Fruit fly (Drosophila melanogaster) whole organism, embryonic: ENCODE measurements around the gene mh.
A peak's percentile ranks its signal among the peaks of the same experiment; 100 is the strongest.

Source experiments
- Adf1 ChIP-seq: fragments of 200-800 bp; sonication (Bioruptor generic); IDR thresholded peaks from 2 replicates; pipeline ENCODE4 v1.3.6; 2022; ENCODE audit warnings: missing biosample characterization, missing genetic modification characterization
- CG10209 ChIP-seq: fragments of 200-800 bp; sonication (Bioruptor generic); optimal IDR thresholded peaks from 3 replicates; lab custom pipeline; 2017; ENCODE audit warnings: missing biosample characterization, mild to moderate bottlenecking, missing genetic modification characterization, missing genetic modification reagents
- CG10274 ChIP-seq: fragments of 200-800 bp; sonication (Bioruptor generic); optimal IDR thresholded peaks from 3 replicates; lab custom pipeline; 2017; ENCODE audit warnings: missing biosample characterization, mild to moderate bottlenecking, missing genetic modification characterization
- CG11696 ChIP-seq: fragments of 200-800 bp; sonication (Bioruptor generic); IDR thresholded peaks from 2 replicates; pipeline ENCODE4 v1.3.6; 2022; ENCODE audit warnings: missing biosample characterization, missing genetic modification characterization
- CG13287 ChIP-seq: fragments of 200-800 bp; sonication (Bioruptor generic); IDR thresholded peaks from 2 replicates; pipeline ENCODE4 v1.3.6; 2022; ENCODE audit warnings: missing biosample characterization, missing genetic modification characterization; ENCODE audit not compliant: partially characterized antibody
- CG14860 ChIP-seq: fragments of 200-800 bp; sonication (Bioruptor generic); IDR thresholded peaks from 3 replicates; pipeline ENCODE4 v1.3.6; 2022; ENCODE audit warnings: missing biosample characterization, missing genetic modification characterization; ENCODE audit not compliant: partially characterized antibody
- CG15479 ChIP-seq: fragments of 200-800 bp; sonication (Bioruptor generic); optimal IDR thresholded peaks from 3 replicates; lab custom pipeline; 2019; ENCODE audit warnings: missing biosample characterization, mild to moderate bottlenecking, missing genetic modification characterization, moderate library complexity
- CG15514 ChIP-seq: fragments of 200-800 bp; sonication (Bioruptor generic); optimal IDR thresholded peaks from 3 replicates; lab custom pipeline; 2017; ENCODE audit warnings: missing biosample characterization, missing genetic modification characterization, mild to moderate bottlenecking, moderate library complexity, missing genetic modification reagents
- CG15696 ChIP-seq: fragments of 200-800 bp; sonication (Bioruptor generic); optimal IDR thresholded peaks from 2 replicates; lab custom pipeline; 2019; ENCODE audit warnings: missing biosample characterization, mild to moderate bottlenecking, missing genetic modification characterization, moderate library complexity
- CG1832 ChIP-seq: fragments of 200-800 bp; sonication (Bioruptor generic); optimal IDR thresholded peaks from 2 replicates; lab custom pipeline; 2017; ENCODE audit warnings: missing biosample characterization, mild to moderate bottlenecking, missing genetic modification characterization, inconsistent platforms
- CG18764 ChIP-seq: fragments of 200-800 bp; sonication (Bioruptor generic); optimal IDR thresholded peaks from 3 replicates; lab custom pipeline; 2016; ENCODE audit warnings: missing biosample characterization, missing genetic modification characterization
- CG2199 ChIP-seq: fragments of 200-800 bp; sonication (Bioruptor generic); IDR thresholded peaks from 3 replicates; pipeline ENCODE4 v1.3.6; 2022; ENCODE audit warnings: missing biosample characterization, missing genetic modification characterization
- CG2712 ChIP-seq: fragments of 200-800 bp; optimal IDR thresholded peaks from 3 replicates; lab custom pipeline; 2019; ENCODE audit warnings: missing biosample characterization, mild to moderate bottlenecking, missing genetic modification characterization, moderate library complexity
- CG34224 ChIP-seq: fragments of 200-800 bp; sonication (Bioruptor generic); IDR thresholded peaks from 3 replicates; pipeline ENCODE4 v1.3.6; 2022; ENCODE audit warnings: missing biosample characterization, missing genetic modification characterization; ENCODE audit not compliant: partially characterized antibody
- CG3838 ChIP-seq: fragments of 200-800 bp; sonication (Bioruptor generic); optimal IDR thresholded peaks from 3 replicates; lab custom pipeline; 2016; ENCODE audit warnings: missing biosample characterization, missing genetic modification characterization
- CG4360 ChIP-seq: fragments of 200-800 bp; sonication (Bioruptor generic); IDR thresholded peaks from 2 replicates; pipeline ENCODE4 v1.3.6; 2022; ENCODE audit warnings: missing biosample characterization, missing genetic modification characterization
- CG6791 ChIP-seq: fragments of 200-800 bp; sonication (Bioruptor generic); IDR thresholded peaks from 3 replicates; pipeline ENCODE4 v1.3.6; 2022; ENCODE audit warnings: missing biosample characterization, missing genetic modification characterization; ENCODE audit not compliant: partially characterized antibody
- CG7963 ChIP-seq: fragments of 200-800 bp; sonication (Bioruptor generic); IDR thresholded peaks from 3 replicates; pipeline ENCODE4 v1.3.6; 2022; ENCODE audit warnings: missing biosample characterization, missing genetic modification characterization; ENCODE audit not compliant: partially characterized antibody
- CG8089 ChIP-seq: fragments of 200-800 bp; sonication (Bioruptor generic); optimal IDR thresholded peaks from 3 replicates; lab custom pipeline; 2016; ENCODE audit warnings: missing biosample characterization, missing genetic modification characterization
- Camta ChIP-seq: fragments of 200-800 bp; sonication (Bioruptor generic); optimal IDR thresholded peaks from 2 replicates; lab custom pipeline; 2016; ENCODE audit warnings: missing biosample characterization, missing genetic modification characterization
- E2f2 ChIP-seq: fragments of 200-800 bp; sonication (Bioruptor generic); IDR thresholded peaks from 2 replicates; pipeline ENCODE4 v1.3.6; 2022; ENCODE audit warnings: missing biosample characterization, missing genetic modification characterization
- Hand ChIP-seq: fragments of 200-800 bp; sonication (Bioruptor generic); optimal IDR thresholded peaks from 2 replicates; lab custom pipeline; 2017; ENCODE audit warnings: mild to moderate bottlenecking, missing biosample characterization, missing genetic modification reagents, missing genetic modification characterization
- MTF-1 ChIP-seq: fragments of 200-800 bp; sonication (Bioruptor generic); optimal IDR thresholded peaks from 2 replicates; lab custom pipeline; 2018; ENCODE audit warnings: missing biosample characterization, mild to moderate bottlenecking, missing genetic modification characterization, borderline replicate concordance
- Med ChIP-seq: fragments of 200-800 bp; sonication (Bioruptor generic); peaks from one replicate; lab custom pipeline; 2016; ENCODE audit warnings: missing biosample characterization, missing genetic modification characterization, mild to moderate bottlenecking, inconsistent platforms, moderate library complexity
- Pdp1 ChIP-seq, 2 experiments: fragments of 200-800 bp; sonication (Bioruptor generic); optimal IDR thresholded peaks; 3 replicates each; lab custom pipeline; 2016; ENCODE audit warnings: missing biosample characterization in 2 of 2, missing genetic modification characterization in 2 of 2, mild to moderate bottlenecking in 1 of 2, moderate library complexity in 1 of 2
- Ptx1 ChIP-seq: fragments of 200-800 bp; sonication (Bioruptor generic); IDR thresholded peaks from 2 replicates; pipeline ENCODE4 v1.3.6; 2022; ENCODE audit warnings: missing biosample characterization, missing genetic modification characterization
- Scr ChIP-seq: fragments of 200-800 bp; sonication (Bioruptor generic); IDR thresholded peaks from 2 replicates; pipeline ENCODE4 v1.3.6; 2022; ENCODE audit warnings: missing biosample characterization, missing genetic modification characterization; ENCODE audit not compliant: partially characterized antibody
- Trl ChIP-seq, 3 experiments: fragments of >200 bp in 2 of 3; fragments of 200-800 bp in 1 of 3; sonication (Bioruptor generic) in 1 of 3; optimal IDR thresholded peaks; 2 replicates in 1 of 3; 3 replicates in 2 of 3; lab custom pipeline; 2016 to 2017; ENCODE audit warnings: missing biosample characterization in 1 of 3, missing genetic modification characterization in 1 of 3
- Vsx1 ChIP-seq: fragments of 200-800 bp; sonication (Bioruptor generic); optimal IDR thresholded peaks from 2 replicates; lab custom pipeline; 2017; ENCODE audit warnings: missing biosample characterization, mild to moderate bottlenecking, missing genetic modification characterization, missing genetic modification reagents
- bbx ChIP-seq: fragments of 200-800 bp; sonication (Bioruptor generic); IDR thresholded peaks from 2 replicates; pipeline ENCODE4 v1.3.6; 2022; ENCODE audit warnings: missing biosample characterization, missing genetic modification characterization; ENCODE audit not compliant: partially characterized antibody
- cato ChIP-seq: fragments of 200-800 bp; sonication (Bioruptor generic); optimal IDR thresholded peaks from 2 replicates; lab custom pipeline; 2016; ENCODE audit warnings: missing biosample characterization, missing genetic modification characterization, borderline replicate concordance
- dmrt11E ChIP-seq: fragments of 200-800 bp; sonication (Bioruptor generic); optimal IDR thresholded peaks from 3 replicates; lab custom pipeline; 2018; ENCODE audit warnings: missing biosample characterization, mild to moderate bottlenecking, missing genetic modification characterization, moderate library complexity
- ken ChIP-seq: fragments of 200-800 bp; sonication (Bioruptor generic); IDR thresholded peaks from 3 replicates; pipeline ENCODE4 v1.3.6; 2022; ENCODE audit warnings: missing biosample characterization, missing genetic modification characterization
- nom ChIP-seq: fragments of 200-800 bp; sonication (Bioruptor generic); optimal IDR thresholded peaks from 2 replicates; lab custom pipeline; 2017; ENCODE audit warnings: missing biosample characterization, missing genetic modification characterization, mild to moderate bottlenecking, moderate library complexity, missing genetic modification reagents
- pnt ChIP-seq: fragments of 200-800 bp; sonication (Bioruptor generic); optimal IDR thresholded peaks from 3 replicates; lab custom pipeline; 2016; ENCODE audit warnings: missing biosample characterization, missing genetic modification characterization
- sr ChIP-seq: fragments of 200-800 bp; sonication (Bioruptor generic); IDR thresholded peaks from 3 replicates; pipeline ENCODE4 v1.3.6; 2022; ENCODE audit warnings: missing biosample characterization, missing genetic modification characterization
- zen2 ChIP-seq: fragments of 200-800 bp; sonication (Bioruptor generic); IDR thresholded peaks from 3 replicates; pipeline ENCODE4 v1.3.6; 2022; ENCODE audit warnings: missing biosample characterization, missing genetic modification characterization; ENCODE audit not compliant: partially characterized antibody

mh gene

DNA sequence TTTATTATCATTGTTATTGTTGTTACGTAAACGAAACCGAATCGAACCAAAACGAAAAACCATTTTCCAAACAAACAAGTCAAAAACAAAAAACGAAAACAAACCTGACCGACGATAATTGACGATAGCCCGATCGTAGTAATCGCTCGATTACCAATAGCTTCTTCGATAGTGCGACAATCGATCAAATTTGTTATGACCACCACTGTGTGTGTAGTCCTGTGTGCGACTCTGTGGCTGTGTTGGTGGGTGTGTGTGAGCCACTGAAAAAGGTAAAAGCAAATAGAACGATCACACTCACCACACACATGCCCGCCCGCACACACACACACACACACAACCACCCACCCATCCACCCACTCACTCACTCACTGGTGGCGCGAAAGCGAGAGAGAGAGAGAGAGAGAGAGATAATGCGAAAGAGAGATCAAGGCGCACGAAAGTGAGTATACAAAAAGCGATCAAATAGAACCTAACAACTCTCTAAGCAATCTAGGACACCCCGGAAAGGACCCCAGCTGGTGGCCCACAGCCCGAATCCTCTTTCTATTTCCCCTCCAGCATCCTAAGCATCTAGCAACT is 9.3 kb upstream of the mh start (continued):
- TF ChIP-seq CG1832 (GFP tag; lab: Kevin White, UChicago), result peak; percentile 60
- no peak for TF ChIP-seq CG8089
- TF ChIP-seq CG2712 (tag; lab: Kevin White, UChicago), result no peak
- peak; percentile 95 for TF ChIP-seq sr (GFP tag; lab: Robert Waterston, UW)
- no peak for TF ChIP-seq Ptx1
- TF ChIP-seq CG10274 (GFP tag; lab: Kevin White, UChicago), result no peak
- peak; percentile 62; the same call in 2 of the 3 replicates for TF ChIP-seq CG34224 (GFP tag; lab: Robert Waterston, UW)
- TF ChIP-seq zen2 (GFP tag; lab: Robert Waterston, UW), result no peak
- TF ChIP-seq CG6791 (GFP tag; lab: Robert Waterston, UW), result peak; percentile 70; the same call in 1 of the 3 replicates
- TF ChIP-seq MTF-1 (GFP tag; lab: Kevin White, UChicago), result no peak
- no peak for TF ChIP-seq CG3838 (GFP tag; lab: Kevin White, UChicago)
- peak; percentile 74 for TF ChIP-seq CG7963 (GFP tag; lab: Robert Waterston, UW)
- peak; percentile 56; the same call in 1 of the 3 replicates for TF ChIP-seq CG14860 (GFP tag; lab: Robert Waterston, UW)
- 0 out of 2 replicates have a peak, but pooled peaks have one; percentile 29 for TF ChIP-seq E2f2
- TF ChIP-seq bbx, result peak; percentile 76
- no peak for TF ChIP-seq CG10209
- TF ChIP-seq Med (GFP tag; lab: Kevin White, UChicago), result peak; percentile 9
- peak; percentile 66 for TF ChIP-seq Scr
- peak in 1 of 2 experiments; percentile 29 for TF ChIP-seq Pdp1 (GFP tag; optimal IDR thresholded peaks at IDR 0.05; lab: Kevin White, UChicago)
- no peak for TF ChIP-seq Camta (GFP tag; lab: Kevin White, UChicago)
- TF ChIP-seq CG15514 (GFP tag; lab: Kevin White, UChicago), result peak; percentile 3
- TF ChIP-seq dmrt11E (tag; lab: Kevin White, UChicago), result no peak
- TF ChIP-seq CG13287 (GFP tag; lab: Robert Waterston, UW), result peak; percentile 51
- no peak for TF ChIP-seq CG18764

DNA sequence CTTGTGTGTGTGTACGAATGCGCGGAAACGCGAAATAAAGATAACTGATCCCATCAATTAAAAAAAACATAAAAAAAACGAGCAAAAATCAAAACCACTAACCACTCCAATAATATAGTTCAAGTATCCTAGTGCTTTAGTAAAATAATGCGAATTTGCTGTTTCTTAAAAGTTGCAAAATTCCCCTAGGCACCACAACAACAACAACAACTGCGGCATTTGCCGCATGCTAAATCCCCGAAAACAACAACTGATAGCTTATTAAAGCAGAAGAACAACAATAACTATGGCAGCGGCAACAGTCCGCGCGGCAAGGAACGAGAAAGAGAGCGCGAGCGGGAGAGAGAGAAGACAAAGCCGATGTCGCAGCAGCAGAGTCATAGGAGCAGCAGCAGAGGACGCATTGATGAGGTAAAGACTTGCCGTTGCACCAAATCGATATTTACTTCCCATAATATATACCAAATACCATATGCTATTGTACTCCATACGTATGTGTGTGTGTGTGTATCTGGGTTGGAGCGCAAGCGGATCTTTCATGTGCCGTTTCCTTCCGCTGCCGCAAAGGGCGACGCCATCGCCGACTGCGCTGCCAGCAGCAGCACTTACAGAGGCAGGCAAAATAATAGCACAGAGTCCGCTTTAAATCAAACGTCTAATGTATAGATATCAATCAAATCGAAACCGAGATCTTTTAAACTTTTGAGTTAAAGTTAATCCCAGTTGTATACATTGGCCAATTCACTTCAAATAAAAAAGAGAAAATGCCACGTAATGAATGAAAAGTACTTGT is 8.0 kb upstream of the mh start:
- no peak for TF ChIP-seq Hand
- TF ChIP-seq CG4360 (GFP tag; lab: Robert Waterston, UW), result peak; percentile 76
- TF ChIP-seq nom (GFP tag; lab: Kevin White, UChicago), result peak; percentile 25
- TF ChIP-seq CG2199 (GFP tag; lab: Robert Waterston, UW), result no peak
- peak; percentile 85 for TF ChIP-seq Adf1 (GFP tag; lab: Robert Waterston, UW)
- no peak for TF ChIP-seq E2f2
- TF ChIP-seq CG11696 (GFP tag; lab: Robert Waterston, UW), result peak; percentile 67; the same call in 1 of the 2 replicates
- peak; percentile 48 to 60 for TF ChIP-seq Trl (optimal IDR thresholded peaks at IDR 0.05; lab: Kevin White, UChicago)
- TF ChIP-seq Trl (GFP tag; optimal IDR thresholded peaks at IDR 0.05; lab: Kevin White, UChicago), result no peak
- no peak for TF ChIP-seq cato (GFP tag; lab: Kevin White, UChicago)
- TF ChIP-seq pnt (GFP tag; lab: Kevin White, UChicago), result no peak
- peak; percentile 61 for TF ChIP-seq CG15479 (GFP tag; lab: Kevin White, UChicago)
- TF ChIP-seq CG15696 (tag; lab: Kevin White, UChicago), result no peak
- no peak for TF ChIP-seq sr (GFP tag; lab: Robert Waterston, UW)
- TF ChIP-seq Vsx1 (GFP tag; lab: Kevin White, UChicago), result no peak
- no peak for TF ChIP-seq ken
- TF ChIP-seq CG1832 (GFP tag; lab: Kevin White, UChicago), result peak; percentile 41
